Worm (Caenorhabditis elegans) whole organism, late embryonic: Measurements from ENCODE around the gene F23D12.1.

Experiments used
- C08G9.2 ChIP-seq: sonication (generic microtip); optimal IDR thresholded peaks from 2 replicates; lab custom pipeline; 2016; ENCODE audit warnings: mild to moderate bottlenecking, missing genetic modification characterization, moderate library complexity, missing compliant biosample characterization
- K09A11.1 ChIP-seq: sonication (generic microtip); optimal IDR thresholded peaks from 2 replicates; lab custom pipeline; 2017; ENCODE audit warnings: antibody characterized with exemption, mild to moderate bottlenecking, missing genetic modification characterization, missing compliant biosample characterization; ENCODE audit not compliant: insufficient read depth
- T23F11.4 ChIP-seq: fragments of 200-800 bp; sonication (Bioruptor generic); optimal IDR thresholded peaks from 2 replicates; lab custom pipeline; 2018; ENCODE audit warnings: mild to moderate bottlenecking, missing genetic modification characterization, missing compliant biosample characterization
- Y22D7AL.16 ChIP-seq: sonication (generic microtip); optimal IDR thresholded peaks from 2 replicates; lab custom pipeline; 2016; ENCODE audit warnings: missing genetic modification characterization, missing compliant biosample characterization
- ama-1 ChIP-seq: fragments of 150-350 bp; optimal IDR thresholded peaks from 2 replicates; lab custom pipeline; 2014
- ceh-14 ChIP-seq: sonication (generic microtip); optimal IDR thresholded peaks from 2 replicates; lab custom pipeline; 2016; ENCODE audit warnings: missing genotype, missing genetic modification characterization, missing compliant biosample characterization
- ceh-19 ChIP-seq: fragments of 200-800 bp; sonication (Bioruptor generic); optimal IDR thresholded peaks from 2 replicates; lab custom pipeline; 2018; ENCODE audit warnings: mild to moderate bottlenecking, missing genetic modification characterization, missing compliant biosample characterization
- ceh-2 ChIP-seq: sonication (generic microtip); optimal IDR thresholded peaks from 2 replicates; lab custom pipeline; 2016; ENCODE audit warnings: missing genotype, missing genetic modification characterization, missing compliant biosample characterization
- ceh-22 ChIP-seq: sonication (generic microtip); optimal IDR thresholded peaks from 2 replicates; lab custom pipeline; 2017; ENCODE audit warnings: missing biosample characterization, missing genetic modification characterization
- ceh-31 ChIP-seq: sonication (generic microtip); optimal IDR thresholded peaks from 2 replicates; lab custom pipeline; 2016; ENCODE audit warnings: missing genetic modification characterization, missing compliant biosample characterization
- dve-1 ChIP-seq: sonication (generic microtip); optimal IDR thresholded peaks from 2 replicates; lab custom pipeline; 2017; ENCODE audit warnings: antibody characterized with exemption, mild to moderate bottlenecking, missing genetic modification characterization, missing compliant biosample characterization
- elt-2 ChIP-seq: sonication (generic microtip); optimal IDR thresholded peaks from 2 replicates; lab custom pipeline; 2016; ENCODE audit warnings: missing genetic modification reagents, missing genetic modification characterization, missing compliant biosample characterization
- eyg-1 ChIP-seq: sonication (generic microtip); optimal IDR thresholded peaks from 2 replicates; lab custom pipeline; 2016; ENCODE audit warnings: missing genotype, missing genetic modification characterization, missing compliant biosample characterization
- hlh-8 ChIP-seq: sonication (generic microtip); optimal IDR thresholded peaks from 2 replicates; lab custom pipeline; 2016; ENCODE audit warnings: missing genotype, missing genetic modification characterization, missing compliant biosample characterization
- lim-6 ChIP-seq: sonication (generic microtip); optimal IDR thresholded peaks from 2 replicates; lab custom pipeline; 2016; ENCODE audit warnings: missing genetic modification characterization, missing compliant biosample characterization
- lin-11 ChIP-seq: fragments of 200-800 bp; sonication (Bioruptor generic); optimal IDR thresholded peaks from 2 replicates; lab custom pipeline; 2018; ENCODE audit warnings: mild to moderate bottlenecking, missing genetic modification characterization, missing compliant biosample characterization
- mec-3 ChIP-seq: sonication (generic microtip); optimal IDR thresholded peaks from 2 replicates; lab custom pipeline; 2016; ENCODE audit warnings: borderline replicate concordance, missing genetic modification characterization, missing compliant biosample characterization
- nfya-1 ChIP-seq: sonication (generic microtip); optimal IDR thresholded peaks from 2 replicates; lab custom pipeline; 2017; ENCODE audit warnings: missing genetic modification characterization, mild to moderate bottlenecking, missing compliant biosample characterization, antibody characterized with exemption, moderate library complexity
- nhr-232 ChIP-seq: sonication (generic microtip); optimal IDR thresholded peaks from 2 replicates; lab custom pipeline; 2016; ENCODE audit warnings: missing genetic modification characterization, missing compliant biosample characterization
- npax-4 ChIP-seq: sonication (generic microtip); optimal IDR thresholded peaks from 2 replicates; lab custom pipeline; 2016; ENCODE audit warnings: missing genetic modification characterization, missing compliant biosample characterization
- odd-2 ChIP-seq: sonication (generic microtip); optimal IDR thresholded peaks from 2 replicates; lab custom pipeline; 2017; ENCODE audit warnings: antibody characterized with exemption, mild to moderate bottlenecking, missing genetic modification characterization, missing compliant biosample characterization
- pha-2 ChIP-seq: sonication (generic microtip); optimal IDR thresholded peaks from 2 replicates; lab custom pipeline; 2017; ENCODE audit warnings: mild to moderate bottlenecking, missing genetic modification characterization, missing compliant biosample characterization
- pros-1 ChIP-seq: fragments of 150-350 bp; optimal IDR thresholded peaks from 2 replicates; lab custom pipeline; 2014; ENCODE audit warnings: missing biosample characterization, missing genetic modification reagents, missing genetic modification characterization
- ref-2 ChIP-seq: sonication (generic microtip); optimal IDR thresholded peaks from 2 replicates; lab custom pipeline; 2016; ENCODE audit warnings: missing genetic modification characterization, missing compliant biosample characterization
- rnt-1 ChIP-seq: sonication (generic microtip); optimal IDR thresholded peaks from 2 replicates; lab custom pipeline; 2016; ENCODE audit warnings: missing genetic modification characterization, missing compliant biosample characterization
- sox-2 ChIP-seq: fragments of 200-800 bp; sonication (Bioruptor generic); IDR thresholded peaks from 2 replicates; pipeline ENCODE4 v1.3.6; 2022; ENCODE audit warnings: missing genetic modification reagents, missing genetic modification characterization, missing compliant biosample characterization
- tbx-7 ChIP-seq: sonication (generic microtip); optimal IDR thresholded peaks from 2 replicates; lab custom pipeline; 2016; ENCODE audit warnings: missing genotype, missing genetic modification characterization, missing compliant biosample characterization
- ttx-3 ChIP-seq: sonication (generic microtip); optimal IDR thresholded peaks from 2 replicates; lab custom pipeline; 2016; ENCODE audit warnings: missing genetic modification reagents, missing genetic modification characterization, missing compliant biosample characterization
- unc-3 ChIP-seq, 2 experiments: fragments of 200-800 bp in 1 of 2; sonication (Bioruptor generic) in 1 of 2; sonication (generic microtip) in 1 of 2; conservative IDR thresholded peaks in 1 of 2; optimal IDR thresholded peaks in 1 of 2; 2 replicates each; pipeline versions ENCODE4 v1.3.6 to Lab custom; 2016 to 2022; ENCODE audit warnings: missing compliant biosample characterization in 2 of 2, missing genetic modification characterization in 2 of 2, missing genetic modification reagents in 1 of 2
- unc-55 ChIP-seq: sonication (generic microtip); optimal IDR thresholded peaks from 2 replicates; lab custom pipeline; 2017; ENCODE audit warnings: missing biosample characterization, missing genetic modification reagents, missing genetic modification characterization
- zip-5 ChIP-seq: sonication (generic microtip); optimal IDR thresholded peaks from 2 replicates; lab custom pipeline; 2016; ENCODE audit warnings: missing genetic modification characterization, missing compliant biosample characterization

F23D12.1 gene

DNA sequence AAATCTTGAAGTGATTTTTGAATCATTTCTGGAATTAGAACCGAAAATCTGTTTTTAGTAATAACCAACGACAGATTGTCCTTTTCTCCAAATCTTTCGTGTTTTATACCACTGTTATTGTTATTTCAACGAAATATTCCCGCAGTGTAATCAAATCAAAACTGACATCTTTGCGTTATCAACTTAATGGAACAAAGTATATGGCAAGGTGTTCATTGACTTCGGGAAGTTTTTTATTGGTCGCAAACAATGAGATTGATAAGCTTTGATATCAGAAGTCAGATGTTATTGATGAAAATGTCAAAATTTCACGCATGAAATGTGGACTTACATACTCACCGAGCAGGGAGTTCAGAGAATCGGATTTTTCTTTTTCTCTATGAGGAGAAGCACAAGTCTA lies 3.3 kb downstream of the F23D12.1 start, which contains the start of gene F23D12.11:
TSS of gene F23D12.11 (minus strand) at position 79 of the 400 bp plus-strand sequence.
- TF ChIP-seq ttx-3 (no peak), sox-2 (GFP tag; lab: Robert Waterston, UW) (no peak), dve-1 (no peak), C08G9.2 (tag; lab: Kevin White, UChicago) (no peak), npax-4 (tag; lab: Kevin White, UChicago) (no peak)

ce11 chrX:14424186-14424585 lies 3.8 kb downstream of the F23D12.1 start:
- no peak for TF ChIP-seq ref-2 (tag; lab: Kevin White, UChicago)
- no peak for TF ChIP-seq K09A11.1 (tag; lab: Kevin White, UChicago)
- no peak for TF ChIP-seq sox-2 (GFP tag; lab: Robert Waterston, UW)
- TF ChIP-seq unc-55 (GFP tag; lab: Kevin White, UChicago) = no peak

DNA sequence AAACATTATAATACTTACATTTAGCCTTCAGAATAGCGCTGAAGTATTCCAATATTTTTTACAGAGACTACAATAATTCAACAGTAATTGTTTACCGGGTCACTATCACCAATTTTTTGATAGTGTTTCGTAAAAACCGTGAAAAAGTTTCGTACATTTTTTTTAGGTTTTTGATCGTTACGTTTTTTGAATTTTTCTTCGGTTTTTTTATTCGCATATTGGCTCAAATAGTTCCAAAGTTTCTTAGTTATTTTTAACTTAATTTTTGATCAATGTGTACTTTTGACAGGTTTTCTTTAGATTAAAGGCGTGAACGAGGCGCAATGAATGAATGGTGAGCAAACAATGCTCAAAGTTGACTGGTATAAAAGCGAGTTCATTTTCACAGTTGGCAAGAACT lies 4.8 kb downstream of the F23D12.1 start, which contains the start of gene fipr-3:
TSS of gene fipr-3 (plus strand) at position 301 of the 400 bp plus-strand sequence.
- TF ChIP-seq lin-11 (tag; lab: Kevin White, UChicago) = no peak
- no peak for TF ChIP-seq ceh-22
- no peak for TF ChIP-seq tbx-7
- no peak for TF ChIP-seq lim-6 (tag; lab: Kevin White, UChicago)
- no peak for TF ChIP-seq mec-3 (tag; lab: Kevin White, UChicago)
- TF ChIP-seq pros-1 (tag; lab: Kevin White, UChicago) = no peak
- TF ChIP-seq T23F11.4 = no peak
- TF ChIP-seq nfya-1 = no peak

DNA sequence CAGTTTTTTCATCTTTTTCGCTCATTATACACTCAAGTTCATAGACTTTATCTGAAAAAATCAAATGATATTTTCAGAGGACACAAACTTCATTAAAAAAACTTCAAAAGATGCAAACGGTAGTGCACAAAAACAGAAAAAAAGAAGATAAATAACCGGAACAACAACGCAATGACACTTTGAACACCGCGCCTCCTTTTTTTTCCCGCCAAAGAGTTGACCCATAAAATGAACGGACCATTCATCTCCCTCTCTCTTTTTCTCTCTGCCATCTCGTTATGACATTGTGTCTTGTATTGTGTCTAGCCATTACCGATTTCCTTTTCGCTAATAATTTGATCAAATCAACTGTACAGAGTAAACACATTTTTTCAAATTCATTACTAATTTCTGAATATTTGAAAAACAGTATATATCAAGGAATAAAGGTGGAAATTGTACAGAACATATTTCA lies 6.4 kb downstream of the F23D12.1 start, which contains the start of gene F23D12.2:
TSS of gene F23D12.2 (minus strand) at position 51 of the 454 bp plus-strand sequence.
- TF ChIP-seq hlh-8 (tag; lab: Kevin White, UChicago) = no peak
- TF ChIP-seq eyg-1 (tag; lab: Kevin White, UChicago) = no peak
- no peak for TF ChIP-seq C08G9.2 (tag; lab: Kevin White, UChicago)
- TF ChIP-seq pros-1 (tag; lab: Kevin White, UChicago) = no peak
- no peak for TF ChIP-seq ceh-2 (tag; lab: Kevin White, UChicago)
- no peak for TF ChIP-seq rnt-1 (tag; lab: Kevin White, UChicago)
- TF ChIP-seq tbx-7 = no peak
- TF ChIP-seq ceh-31 (tag; lab: Kevin White, UChicago) = no peak
- TF ChIP-seq odd-2 (tag; lab: Kevin White, UChicago) = no peak
- TF ChIP-seq zip-5 (tag; lab: Kevin White, UChicago) = no peak
- no peak for TF ChIP-seq ref-2 (tag; lab: Kevin White, UChicago)
- no peak for TF ChIP-seq elt-2 (tag; lab: Kevin White, UChicago)
- no peak for TF ChIP-seq Y22D7AL.16 (tag; lab: Kevin White, UChicago)
- TF ChIP-seq ceh-19 (GFP tag; lab: Kevin White, UChicago) = no peak
- TF ChIP-seq pha-2 = no peak
- no peak for TF ChIP-seq ttx-3
- no peak for TF ChIP-seq ama-1 (lab: Kevin White, UChicago)
- TF ChIP-seq unc-3 (GFP tag; conservative IDR thresholded peaks at IDR 0.05; lab: Robert Waterston, UW) = no peak
- no peak for TF ChIP-seq unc-3 (tag; optimal IDR thresholded peaks at IDR 0.05; lab: Kevin White, UChicago)
- no peak for TF ChIP-seq nhr-232 (tag; lab: Kevin White, UChicago)

DNA sequence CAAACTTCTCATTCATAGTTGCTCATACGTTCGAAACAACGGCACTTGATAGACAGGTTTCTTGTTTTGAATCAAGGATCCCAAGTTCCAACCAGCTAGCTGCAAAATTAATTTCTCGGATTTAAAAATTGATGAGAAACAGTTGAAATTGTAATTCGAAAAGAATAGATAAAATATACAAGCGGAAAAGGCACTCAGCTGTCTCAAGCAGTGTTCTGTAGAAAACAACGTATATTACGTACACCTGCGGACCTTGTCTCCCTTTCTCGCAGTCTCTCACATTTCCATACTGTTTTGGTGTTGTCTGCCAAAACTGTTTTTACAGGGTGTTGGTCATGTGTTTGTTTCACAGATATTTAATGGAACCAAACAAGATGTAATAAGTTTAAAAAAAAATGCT lies 12.3 kb downstream of the F23D12.1 start, which contains the start of gene F23D12.10:
TSS of gene F23D12.10 (minus strand) at position 101 of the 400 bp plus-strand sequence.
- no peak for TF ChIP-seq ceh-22
- no peak for TF ChIP-seq lin-11 (tag; lab: Kevin White, UChicago)
- no peak for TF ChIP-seq unc-3 (GFP tag; conservative IDR thresholded peaks at IDR 0.05; lab: Robert Waterston, UW)
- TF ChIP-seq unc-3 (tag; optimal IDR thresholded peaks at IDR 0.05; lab: Kevin White, UChicago) = no peak
- TF ChIP-seq ceh-14 = no peak
